Fruit fly (Drosophila melanogaster) whole organism, embryonic: Measurements from ENCODE around the gene Lasp.

Experiments
- Bgb ChIP-seq: fragments of 200-800 bp; sonication (Bioruptor generic); IDR thresholded peaks from 2 replicates; pipeline ENCODE4 v1.3.6; 2022; ENCODE audit warnings: missing biosample characterization, missing genetic modification characterization; ENCODE audit not compliant: partially characterized antibody
- CG10274 ChIP-seq: fragments of 200-800 bp; sonication (Bioruptor generic); optimal IDR thresholded peaks from 3 replicates; lab custom pipeline; 2017; ENCODE audit warnings: missing biosample characterization, mild to moderate bottlenecking, missing genetic modification characterization
- CG11093 ChIP-seq: fragments of 200-800 bp; sonication (Bioruptor generic); IDR thresholded peaks from 3 replicates; pipeline ENCODE4 v1.3.6; 2022; ENCODE audit warnings: missing biosample characterization, missing genetic modification characterization
- CG11696 ChIP-seq: fragments of 200-800 bp; sonication (Bioruptor generic); IDR thresholded peaks from 2 replicates; pipeline ENCODE4 v1.3.6; 2022; ENCODE audit warnings: missing biosample characterization, missing genetic modification characterization
- CG11723 ChIP-seq: fragments of 200-800 bp; sonication (Bioruptor generic); optimal IDR thresholded peaks from 2 replicates; lab custom pipeline; 2017; ENCODE audit warnings: missing biosample characterization, mild to moderate bottlenecking, missing genetic modification characterization
- CG12659 ChIP-seq: fragments of 200-800 bp; sonication (Bioruptor generic); optimal IDR thresholded peaks from 3 replicates; lab custom pipeline; 2017; ENCODE audit warnings: mild to moderate bottlenecking, missing biosample characterization, missing genetic modification reagents, missing genetic modification characterization
- CG13424 ChIP-seq: fragments of 200-800 bp; sonication (Bioruptor generic); optimal IDR thresholded peaks from 2 replicates; lab custom pipeline; 2019; ENCODE audit warnings: missing biosample characterization, mild to moderate bottlenecking, missing genetic modification characterization, moderate library complexity
- CG14050 ChIP-seq: fragments of 200-800 bp; sonication (Bioruptor generic); IDR thresholded peaks from 3 replicates; pipeline ENCODE4 v1.3.6; 2022; ENCODE audit warnings: missing biosample characterization, missing genetic modification characterization
- CG14710 ChIP-seq: fragments of 200-800 bp; sonication (Bioruptor generic); optimal IDR thresholded peaks from 3 replicates; lab custom pipeline; 2019; ENCODE audit warnings: missing biosample characterization, mild to moderate bottlenecking, missing genetic modification characterization, moderate library complexity
- CG15514 ChIP-seq: fragments of 200-800 bp; sonication (Bioruptor generic); optimal IDR thresholded peaks from 3 replicates; lab custom pipeline; 2017; ENCODE audit warnings: missing biosample characterization, missing genetic modification characterization, mild to moderate bottlenecking, moderate library complexity, missing genetic modification reagents
- CG17186 ChIP-seq: fragments of 200-800 bp; sonication (Bioruptor generic); optimal IDR thresholded peaks from 3 replicates; lab custom pipeline; 2017; ENCODE audit warnings: missing biosample characterization, missing genetic modification reagents, missing genetic modification characterization
- CG17802 ChIP-seq: fragments of 200-800 bp; sonication (Bioruptor generic); optimal IDR thresholded peaks from 2 replicates; lab custom pipeline; 2018; ENCODE audit warnings: missing biosample characterization, mild to moderate bottlenecking, missing genetic modification characterization, moderate library complexity
- CG18764 ChIP-seq: fragments of 200-800 bp; sonication (Bioruptor generic); optimal IDR thresholded peaks from 3 replicates; lab custom pipeline; 2016; ENCODE audit warnings: missing biosample characterization, missing genetic modification characterization
- CG2129 ChIP-seq: fragments of 200-800 bp; sonication (Bioruptor generic); IDR thresholded peaks from 2 replicates; pipeline ENCODE4 v1.3.6; 2022; ENCODE audit warnings: missing biosample characterization, missing genetic modification characterization; ENCODE audit not compliant: partially characterized antibody
- CG2875 ChIP-seq: fragments of 200-800 bp; sonication (Bioruptor generic); optimal IDR thresholded peaks from 2 replicates; lab custom pipeline; 2017; ENCODE audit warnings: missing biosample characterization, mild to moderate bottlenecking, missing genetic modification characterization, missing genetic modification reagents
- CG31224 ChIP-seq: fragments of 200-800 bp; sonication (Bioruptor generic); IDR thresholded peaks from 2 replicates; pipeline ENCODE4 v1.3.6; 2022; ENCODE audit warnings: missing biosample characterization, missing genetic modification characterization
- CG34376 ChIP-seq: fragments of 200-800 bp; sonication (Bioruptor generic); optimal IDR thresholded peaks from 2 replicates; lab custom pipeline; 2018; ENCODE audit warnings: missing biosample characterization, mild to moderate bottlenecking, missing genetic modification characterization
- CG4360 ChIP-seq: fragments of 200-800 bp; sonication (Bioruptor generic); IDR thresholded peaks from 2 replicates; pipeline ENCODE4 v1.3.6; 2022; ENCODE audit warnings: missing biosample characterization, missing genetic modification characterization
- CG4424 ChIP-seq: fragments of 200-800 bp; sonication (Bioruptor generic); optimal IDR thresholded peaks from 3 replicates; lab custom pipeline; 2016; ENCODE audit warnings: missing biosample characterization, missing genetic modification characterization
- CG9609 ChIP-seq: fragments of 200-800 bp; sonication (Bioruptor generic); optimal IDR thresholded peaks from 3 replicates; lab custom pipeline; 2016; ENCODE audit warnings: missing biosample characterization, missing genetic modification characterization
- CTCF ChIP-seq: fragments of 200-800 bp; sonication (Bioruptor generic); optimal IDR thresholded peaks from 2 replicates; lab custom pipeline; 2017; ENCODE audit warnings: missing biosample characterization, mild to moderate bottlenecking, missing genetic modification characterization, moderate library complexity
- CkIIα-i1 ChIP-seq: fragments of 200-800 bp; sonication (Bioruptor generic); IDR thresholded peaks from 2 replicates; pipeline ENCODE4 v1.3.6; 2022; ENCODE audit warnings: missing biosample characterization, missing genetic modification characterization
- D ChIP-seq, 2 experiments: fragments of 200-800 bp in 1 of 2; fragments of >200 bp in 1 of 2; sonication (Bioruptor generic) in 1 of 2; optimal IDR thresholded peaks; 2 replicates in 1 of 2; 3 replicates in 1 of 2; lab custom pipeline; 2017; ENCODE audit warnings: mild to moderate bottlenecking in 1 of 2, missing biosample characterization in 1 of 2, missing genetic modification characterization in 1 of 2, missing genetic modification reagents in 1 of 2
- Deaf1 ChIP-seq: fragments of 200-800 bp; optimal IDR thresholded peaks from 3 replicates; lab custom pipeline; 2019; ENCODE audit warnings: missing biosample characterization, mild to moderate bottlenecking, missing genetic modification characterization, moderate library complexity
- Dek ChIP-seq: fragments of 200-800 bp; sonication (Bioruptor generic); optimal IDR thresholded peaks from 3 replicates; lab custom pipeline; 2019; ENCODE audit warnings: missing biosample characterization, mild to moderate bottlenecking, missing genetic modification characterization, moderate library complexity
- Dfd ChIP-seq, 2 experiments: fragments of >200 bp; optimal IDR thresholded peaks; 2 replicates each; lab custom pipeline; 2017; ENCODE audit warnings: missing biosample characterization in 2 of 2, missing genetic modification characterization in 2 of 2
- Dref ChIP-seq: fragments of 200-800 bp; sonication (Bioruptor generic); IDR thresholded peaks from 2 replicates; pipeline ENCODE4 v1.3.6; 2022; ENCODE audit warnings: missing biosample characterization, missing genetic modification characterization
- E2f2 ChIP-seq: fragments of 200-800 bp; sonication (Bioruptor generic); IDR thresholded peaks from 2 replicates; pipeline ENCODE4 v1.3.6; 2022; ENCODE audit warnings: missing biosample characterization, missing genetic modification characterization
- Lpt ChIP-seq: fragments of >200 bp; optimal IDR thresholded peaks from 2 replicates; lab custom pipeline; 2018; ENCODE audit warnings: missing biosample characterization, missing genetic modification characterization
- MBD-R2 ChIP-seq: fragments of 200-800 bp; sonication (Bioruptor generic); IDR thresholded peaks from 2 replicates; pipeline ENCODE4 v1.3.6; 2022; ENCODE audit warnings: missing biosample characterization, missing genetic modification characterization
- Nf-YC ChIP-seq: fragments of 200-800 bp; optimal IDR thresholded peaks from 3 replicates; lab custom pipeline; 2019; ENCODE audit warnings: missing biosample characterization, mild to moderate bottlenecking, missing genetic modification characterization, moderate library complexity
- Stat92E ChIP-seq, 3 experiments: fragments of >200 bp in 2 of 3; fragments of 200-800 bp in 1 of 3; sonication (Bioruptor generic) in 1 of 3; optimal IDR thresholded peaks; 2 replicates each; lab custom pipeline; 2017 to 2019; ENCODE audit warnings: missing biosample characterization in 3 of 3, missing genetic modification characterization in 3 of 3, mild to moderate bottlenecking in 1 of 3, moderate library complexity in 1 of 3
- bbx ChIP-seq: fragments of 200-800 bp; sonication (Bioruptor generic); IDR thresholded peaks from 2 replicates; pipeline ENCODE4 v1.3.6; 2022; ENCODE audit warnings: missing biosample characterization, missing genetic modification characterization; ENCODE audit not compliant: partially characterized antibody
- en ChIP-seq: fragments of 200-800 bp; sonication (Bioruptor generic); optimal IDR thresholded peaks from 2 replicates; lab custom pipeline; 2016; ENCODE audit warnings: missing biosample characterization, missing genetic modification characterization
- fru ChIP-seq: fragments of >200 bp; optimal IDR thresholded peaks from 2 replicates; lab custom pipeline; 2017
- grn ChIP-seq: fragments of 200-800 bp; sonication (Bioruptor generic); optimal IDR thresholded peaks from 3 replicates; lab custom pipeline; 2017; ENCODE audit warnings: missing biosample characterization, missing genetic modification characterization
- gsb-n ChIP-seq: fragments of 200-800 bp; sonication (Bioruptor generic); optimal IDR thresholded peaks from 3 replicates; lab custom pipeline; 2018; ENCODE audit warnings: missing biosample characterization, mild to moderate bottlenecking, missing genetic modification characterization
- insv ChIP-seq, 2 experiments: fragments of 200-800 bp; sonication (Bioruptor generic); optimal IDR thresholded peaks; 3 replicates each; lab custom pipeline; 2016 to 2018; ENCODE audit warnings: missing biosample characterization in 2 of 2, missing genetic modification characterization in 2 of 2
- lmd ChIP-seq: fragments of 200-800 bp; sonication (Bioruptor generic); IDR thresholded peaks from 2 replicates; pipeline ENCODE4 v1.3.6; 2022; ENCODE audit warnings: missing biosample characterization, missing genetic modification characterization
- pita ChIP-seq: fragments of 200-800 bp; sonication (Bioruptor generic); optimal IDR thresholded peaks from 2 replicates; lab custom pipeline; 2017; ENCODE audit warnings: missing biosample characterization, mild to moderate bottlenecking, missing genetic modification characterization
- repo ChIP-seq: fragments of 200-800 bp; sonication (Bioruptor generic); optimal IDR thresholded peaks from 2 replicates; lab custom pipeline; 2016; ENCODE audit warnings: missing biosample characterization, missing genetic modification characterization
- scrt ChIP-seq: fragments of 200-800 bp; sonication (Bioruptor generic); optimal IDR thresholded peaks from 2 replicates; lab custom pipeline; 2018; ENCODE audit warnings: missing biosample characterization, mild to moderate bottlenecking, missing genetic modification characterization, moderate library complexity
- stwl ChIP-seq: fragments of 200-800 bp; sonication (Bioruptor generic); optimal IDR thresholded peaks from 3 replicates; lab custom pipeline; 2018; ENCODE audit warnings: missing biosample characterization, mild to moderate bottlenecking, missing genetic modification characterization, moderate library complexity
- trem ChIP-seq: fragments of 200-800 bp; optimal IDR thresholded peaks from 3 replicates; lab custom pipeline; 2019; ENCODE audit warnings: missing biosample characterization, mild to moderate bottlenecking, missing genetic modification characterization, moderate library complexity
- wor ChIP-seq: fragments of 200-800 bp; sonication (Bioruptor generic); IDR thresholded peaks from 2 replicates; pipeline ENCODE4 v1.3.6; 2022; ENCODE audit warnings: missing biosample characterization, missing genetic modification characterization

Lasp gene

DNA sequence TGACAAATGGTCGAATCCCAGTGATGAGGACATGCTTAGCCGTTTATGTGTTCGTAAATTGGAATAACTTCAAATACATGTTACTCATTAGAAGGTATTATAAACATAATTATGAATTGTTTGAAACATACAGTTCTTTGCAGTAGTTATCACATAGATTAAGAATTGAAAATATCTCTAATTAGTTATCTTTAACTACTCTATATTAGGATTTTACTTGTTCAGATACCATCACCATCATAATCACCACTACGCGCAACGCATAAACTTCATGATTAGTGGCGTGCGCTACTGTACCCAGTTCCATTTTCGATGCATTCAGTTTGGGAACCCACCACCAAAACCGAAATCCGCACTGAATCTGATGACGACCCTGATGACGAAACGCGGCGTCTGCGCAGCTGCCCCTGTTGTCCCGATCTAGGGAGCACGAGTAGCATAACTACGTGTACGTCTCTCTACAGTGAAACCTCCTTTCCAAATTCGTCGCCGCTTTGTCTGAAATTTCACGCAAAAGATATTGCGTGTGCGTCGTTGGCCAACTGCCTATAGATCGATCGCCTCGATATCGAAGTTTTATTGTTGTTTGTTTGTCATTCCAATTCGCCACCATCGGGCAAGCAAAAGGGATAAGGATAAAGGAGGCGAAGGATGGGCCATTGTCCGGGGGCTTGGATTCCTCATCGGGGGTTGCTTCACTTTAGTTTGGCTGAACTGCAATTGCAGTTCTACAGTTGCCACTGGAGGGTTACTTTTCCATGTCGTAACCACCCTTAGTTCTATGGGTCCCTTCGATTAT is 32.6 kb upstream of the Lasp start (continued):
- no peak for TF ChIP-seq CG15514 (GFP tag; lab: Kevin White, UChicago)

DNA sequence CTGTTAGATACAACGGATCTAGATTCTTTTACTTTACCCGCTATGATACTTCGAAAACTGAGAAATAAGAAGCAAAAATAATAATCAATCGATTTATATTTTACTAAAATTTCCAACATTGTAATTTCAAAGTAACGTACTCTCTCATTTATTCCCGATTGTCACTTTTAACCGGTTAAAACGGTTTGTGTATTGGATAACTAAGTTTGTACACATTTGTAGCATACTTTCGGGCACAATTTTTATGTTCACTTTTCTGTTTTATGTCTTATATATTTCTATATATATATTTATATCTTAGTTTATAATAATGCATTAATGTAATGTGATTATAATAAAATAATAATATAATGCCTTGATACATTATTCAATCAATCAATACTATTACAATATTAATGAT is 30.2 kb upstream of the Lasp start:
- no peak for TF ChIP-seq CG9609
- peak; percentile 51 for TF ChIP-seq pita
- peak; percentile 54 for TF ChIP-seq CTCF (GFP tag; lab: Kevin White, UChicago)
- TF ChIP-seq repo (GFP tag; lab: Kevin White, UChicago) = no peak
- TF ChIP-seq stwl (tag; lab: Kevin White, UChicago) = peak; percentile 41

DNA sequence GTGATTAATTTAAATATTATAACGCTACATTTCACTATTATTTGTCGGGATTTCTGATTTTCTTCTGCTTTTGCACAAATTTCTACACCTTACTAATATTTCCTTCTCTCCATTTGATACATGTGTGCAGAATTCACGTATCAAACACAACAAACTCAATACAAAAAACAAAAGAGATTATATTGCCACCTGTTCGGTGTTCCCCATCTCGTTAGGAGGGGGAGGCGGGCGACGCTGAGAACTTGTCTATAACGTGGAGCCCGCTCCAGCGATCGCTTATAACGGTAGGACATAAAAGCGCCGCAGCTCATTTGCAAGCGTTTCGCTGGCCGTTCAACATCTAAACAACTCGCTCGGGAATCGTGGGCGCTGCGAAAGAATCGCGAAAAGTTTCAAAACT is 21.8 kb upstream of the Lasp start, which contains the start of gene CG9701:
TSS of gene CG9701 (plus strand) at position 301 of the 400 bp plus-strand sequence.
- TF ChIP-seq CG12659 = no peak
- no peak for TF ChIP-seq CG10274 (GFP tag; lab: Kevin White, UChicago)
- TF ChIP-seq scrt (GFP tag; lab: Kevin White, UChicago) = no peak
- TF ChIP-seq fru = no peak
- TF ChIP-seq CG31224 (GFP tag; lab: Robert Waterston, UW) = no peak
- TF ChIP-seq E2f2 = no peak
- TF ChIP-seq insv (GFP tag; optimal IDR thresholded peaks at IDR 0.05; lab: Kevin White, UChicago) = no peak
- TF ChIP-seq CkIIα-i1 (GFP tag; lab: Robert Waterston, UW) = no peak
- no peak for TF ChIP-seq CG14050 (GFP tag; lab: Robert Waterston, UW)
- no peak for TF ChIP-seq Lpt (GFP tag; lab: Kevin White, UChicago)
- TF ChIP-seq CG17186 = no peak
- TF ChIP-seq trem (tag; lab: Kevin White, UChicago) = no peak

DNA sequence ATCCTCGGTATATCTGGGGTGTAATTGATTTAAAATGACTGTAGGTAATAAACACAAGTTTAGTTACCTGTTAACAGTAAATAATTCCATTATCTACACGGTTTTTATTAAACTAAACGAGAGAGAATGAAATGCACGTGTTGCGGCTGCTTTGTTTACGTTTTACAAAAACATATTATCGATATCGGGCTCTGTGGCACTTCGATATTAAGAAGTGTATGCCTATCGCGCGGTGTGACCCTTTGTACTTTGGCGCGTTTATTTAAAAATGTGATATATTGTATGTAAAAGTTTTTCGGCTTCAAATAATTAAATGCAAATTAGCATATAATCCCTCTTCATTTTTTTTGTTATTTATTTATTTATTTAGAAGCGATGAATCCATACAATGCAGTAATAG is 19.2 kb upstream of the Lasp start, which contains the start of gene Dbp73D:
TSS of gene Dbp73D (minus strand) at position 174 of the 400 bp plus-strand sequence.
- no peak for TF ChIP-seq gsb-n (tag; lab: Kevin White, UChicago)
- peak; percentile 56; the same call in 1 of the 2 replicates for TF ChIP-seq MBD-R2 (GFP tag; lab: Robert Waterston, UW)
- no peak for TF ChIP-seq D (optimal IDR thresholded peaks at IDR 0.05; lab: Kevin White, UChicago)
- no peak for TF ChIP-seq D (GFP tag; optimal IDR thresholded peaks at IDR 0.05; lab: Kevin White, UChicago)
- TF ChIP-seq lmd (GFP tag; lab: Robert Waterston, UW) = no peak
- TF ChIP-seq CG34376 (GFP tag; lab: Kevin White, UChicago) = no peak
- TF ChIP-seq CG2875 (GFP tag; lab: Kevin White, UChicago) = no peak
- TF ChIP-seq Dref = peak; percentile 91
- TF ChIP-seq Deaf1 = no peak
- TF ChIP-seq Bgb (GFP tag; lab: Robert Waterston, UW) = peak; percentile 52
- no peak for TF ChIP-seq CG13424 (tag; lab: Kevin White, UChicago)
- TF ChIP-seq CG11696 (GFP tag; lab: Robert Waterston, UW) = no peak
- peak; percentile 85 for TF ChIP-seq CG14710
- 0 out of 2 replicates have a peak, but pooled peaks have one; percentile 16 for TF ChIP-seq CG2129 (GFP tag; lab: Robert Waterston, UW)
- TF ChIP-seq CG4360 (GFP tag; lab: Robert Waterston, UW) = no peak
- TF ChIP-seq Stat92E (GFP tag; optimal IDR thresholded peaks at IDR 0.05; lab: Kevin White, UChicago) = peak in 1 of 3 experiments; percentile 23
- TF ChIP-seq wor (GFP tag; lab: Robert Waterston, UW) = no peak
- peak; percentile 72 for TF ChIP-seq bbx (GFP tag; lab: Robert Waterston, UW)
- no peak for TF ChIP-seq Dfd (GFP tag; optimal IDR thresholded peaks at IDR 0.05; lab: Kevin White, UChicago)
- no peak for TF ChIP-seq grn (GFP tag; lab: Kevin White, UChicago)
- TF ChIP-seq CG11093 (GFP tag; lab: Robert Waterston, UW) = no peak
- no peak for TF ChIP-seq Nf-YC (tag; lab: Kevin White, UChicago)
- no peak for TF ChIP-seq CG11723
- no peak for TF ChIP-seq CG17802 (tag; lab: Kevin White, UChicago)
- TF ChIP-seq Dek (tag; lab: Kevin White, UChicago) = no peak
- TF ChIP-seq CG4424 = no peak
- peak; percentile 99 for TF ChIP-seq CG18764
- TF ChIP-seq en (GFP tag; lab: Kevin White, UChicago) = no peak
